Fruit fly (Drosophila melanogaster) ovary, adult (tissue): ENCODE data around the gene fon.

Source experiments
- CG17801 ChIP-seq: fragments of 200-800 bp; optimal IDR thresholded peaks from 2 replicates; lab custom pipeline; 2019; ENCODE audit warnings: missing biosample characterization, mild to moderate bottlenecking, missing genetic modification characterization, moderate library complexity; ENCODE audit not compliant: partially characterized antibody

fon gene

dm6 chr2L:19416602-19417497, 30.8 kb upstream of the fon start, which contains the start of gene Lectin-galC1:
Gene Lectin-galC1 (plus strand): TSS chr2L:19417447.
- peak; percentile 41 for TF ChIP-seq CG17801

- no peak for TF ChIP-seq CG17801
These were observed 29.9 kb upstream of the fon start for dm6 chr2L:19415859-19416258.

- no peak for TF ChIP-seq CG17801
These were observed 29.1 kb upstream of the fon start for dm6 chr2L:19415133-19415532.

dm6 chr2L:19414233-19414749, 28.3 kb upstream of the fon start:
- TF ChIP-seq CG17801: no peak

dm6 chr2L:19413118-19413893, 27.3 kb upstream of the fon start:
- no peak for TF ChIP-seq CG17801

dm6 chr2L:19411966-19412365, 26.0 kb upstream of the fon start:
- TF ChIP-seq CG17801: no peak

- TF ChIP-seq CG17801: no peak
These were observed 20.4 kb upstream of the fon start for dm6 chr2L:19406419-19406818.

dm6 chr2L:19405685-19406357, 19.8 kb upstream of the fon start:
- TF ChIP-seq CG17801: no peak

dm6 chr2L:19404804-19405203, 18.8 kb upstream of the fon start:
- no peak for TF ChIP-seq CG17801

dm6 chr2L:19403398-19403797, 17.4 kb upstream of the fon start:
- no peak for TF ChIP-seq CG17801

dm6 chr2L:19402667-19403066, 16.7 kb upstream of the fon start:
- TF ChIP-seq CG17801: no peak

- no peak for TF ChIP-seq CG17801
These were observed 15.9 kb upstream of the fon start for dm6 chr2L:19401914-19402313.

- TF ChIP-seq CG17801: no peak
These were observed 12.6 kb upstream of the fon start, which contains the start of gene CG17544 for dm6 chr2L:19398317-19399234. Gene CG17544 (minus strand): TSS chr2L:19398493.

- TF ChIP-seq CG17801: no peak
These were observed 11.8 kb upstream of the fon start for dm6 chr2L:19397617-19398316.

- TF ChIP-seq CG17801: no peak
These were observed 7.8 kb upstream of the fon start, which contains the start of gene CG31798 for dm6 chr2L:19393703-19394210. Gene CG31798 (plus strand): TSS chr2L:19394160.
